Worm (Caenorhabditis elegans): ENCODE measurements around the gene Y51A2D.18.

DNA sequence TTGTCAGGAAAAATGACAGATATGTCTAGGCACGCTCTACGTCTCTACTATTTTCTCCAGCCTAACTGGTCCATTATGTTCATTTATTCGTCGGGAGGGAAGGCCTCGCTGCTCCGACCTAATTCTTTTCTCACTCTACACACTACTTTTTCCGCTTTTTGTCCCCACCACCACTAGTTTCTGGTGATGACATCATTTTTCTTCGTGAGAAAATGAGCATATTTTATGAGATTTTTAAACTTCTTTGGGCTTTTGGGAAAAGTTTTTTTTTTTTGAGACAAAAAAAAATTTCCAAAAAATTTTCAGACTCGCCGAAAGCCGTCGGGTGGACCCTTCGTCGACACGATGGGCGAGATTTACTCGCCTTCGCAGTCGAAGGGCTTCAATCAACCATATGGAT is 4.9 kb upstream of the Y51A2D.18 start, which contains the start of gene slo-1:
- TF ChIP-seq unc-42 (tag; optimal IDR thresholded peaks at IDR 0.05) (peak; percentile 6), ama-1 (optimal IDR thresholded peaks at IDR 0.05) (no peak), hlh-6 (tag; optimal IDR thresholded peaks at IDR 0.05) (no peak)
